Fruit fly (Drosophila melanogaster): ENCODE data around the gene Ddx56.

Ddx56 gene

dm6 chrX:21375595-21376047 is 12.1 kb downstream of the Ddx56 start (continued):
- TF ChIP-seq sens (GFP tag) (no peak), Poxn (GFP tag; IDR thresholded peaks at IDR 0.05) (no peak), mam (GFP tag; optimal IDR thresholded peaks at IDR 0.05) (no peak), Nf-YB (GFP tag; optimal IDR thresholded peaks at IDR 0.05) (no peak), ssp (GFP tag; IDR thresholded peaks at IDR 0.05) (no peak), lov (optimal IDR thresholded peaks at IDR 0.05) (no peak), lov (GFP tag; IDR thresholded peaks at IDR 0.05) (no peak), CG30431 (GFP tag; optimal IDR thresholded peaks at IDR 0.05) (no peak), CG4707 (GFP tag; optimal IDR thresholded peaks at IDR 0.05) (no peak), ranshi (GFP tag; IDR thresholded peaks at IDR 0.05) (0 out of 2 replicates have a peak, but pooled peaks have one; percentile 12), CG31441 (GFP tag; IDR thresholded peaks at IDR 0.05) (no peak; the same call in 1 of the 2 replicates), CG7745 (tag; optimal IDR thresholded peaks at IDR 0.05) (no peak), oc (tag; optimal IDR thresholded peaks at IDR 0.05) (no peak)

DNA sequence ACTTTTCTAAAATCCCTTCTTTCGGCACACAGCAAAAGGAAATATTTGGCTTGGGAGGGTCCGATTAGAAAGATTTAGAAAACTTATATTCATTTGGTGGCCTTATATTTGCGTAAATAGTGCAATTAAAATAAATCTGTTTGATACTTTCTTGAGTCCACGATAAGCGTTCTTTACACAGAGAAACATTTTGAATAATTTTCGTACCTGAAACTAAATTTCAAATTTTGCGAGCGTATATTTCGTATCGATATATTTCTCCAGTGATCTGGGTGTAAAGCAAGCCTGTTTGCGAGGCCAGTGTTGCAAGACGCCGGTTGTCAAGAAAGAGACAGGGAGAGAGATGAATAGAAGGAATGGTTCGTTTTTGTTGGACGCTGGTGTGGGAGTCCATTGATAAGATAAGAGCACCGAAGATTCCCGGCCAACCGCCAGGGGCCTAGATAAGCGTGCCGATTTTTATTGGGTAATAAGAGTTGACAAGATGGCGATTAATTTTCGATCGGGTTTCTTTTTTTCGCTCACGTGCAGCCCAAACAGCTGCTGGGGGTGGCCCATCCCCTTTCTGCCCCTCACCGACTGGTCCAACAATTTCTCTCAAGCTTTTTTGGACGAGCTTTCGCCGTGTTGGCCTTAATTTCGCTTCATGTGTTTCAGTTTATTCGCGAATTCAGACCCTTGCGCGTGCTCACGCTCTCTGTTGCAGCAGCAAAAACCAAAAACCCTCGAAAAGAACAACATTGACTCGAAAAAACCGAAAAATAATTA is 13.9 kb downstream of the Ddx56 start, which contains the start of gene slgA:
Gene slgA (plus strand): TSS at position 344 of the 768 bp plus-strand sequence.
- peak; percentile 77 for TF ChIP-seq Dll (GFP tag; IDR thresholded peaks at IDR 0.05; ENCODE audit: partially characterized antibody)
- TF ChIP-seq CG10274 (GFP tag; optimal IDR thresholded peaks at IDR 0.05), result no peak
- TF ChIP-seq CG17361 (GFP tag; IDR thresholded peaks at IDR 0.05), result peak; percentile 23; the same call in 1 of the 3 replicates
- TF ChIP-seq mam (GFP tag; optimal IDR thresholded peaks at IDR 0.05), result peak; percentile 69
- no peak for TF ChIP-seq CG31441 (GFP tag; IDR thresholded peaks at IDR 0.05)
- peak; percentile 75 for TF ChIP-seq CG16813 (GFP tag; IDR thresholded peaks at IDR 0.05; ENCODE audit: partially characterized antibody)
- no peak for TF ChIP-seq mld (GFP tag; IDR thresholded peaks at IDR 0.05; ENCODE audit: partially characterized antibody)
- peak; percentile 70 for TF ChIP-seq Bgb (GFP tag; IDR thresholded peaks at IDR 0.05; ENCODE audit: partially characterized antibody)
- TF ChIP-seq CG12769 (tag; optimal IDR thresholded peaks at IDR 0.05), result peak; percentile 53
- TF ChIP-seq Dbx (GFP tag; IDR thresholded peaks at IDR 0.05), result 0 out of 3 replicates have a peak, but pooled peaks have one; percentile 48
- TF ChIP-seq CG7963 (GFP tag; IDR thresholded peaks at IDR 0.05; ENCODE audit: partially characterized antibody), result peak; percentile 49; the same call in 1 of the 3 replicates
- TF ChIP-seq ERR (GFP tag; optimal IDR thresholded peaks at IDR 0.05), result peak; percentile 28
- TF ChIP-seq so (GFP tag; IDR thresholded peaks at IDR 0.05), result peak; percentile 14; the same call in 1 of the 3 replicates
- TF ChIP-seq CG9932 (GFP tag; IDR thresholded peaks at IDR 0.05), result peak; percentile 67
- no peak for TF ChIP-seq ap (GFP tag; IDR thresholded peaks at IDR 0.05)
- peak; percentile 65 for TF ChIP-seq CG15514 (GFP tag; optimal IDR thresholded peaks at IDR 0.05)
- peak; percentile 75 for TF ChIP-seq CG13287 (GFP tag; IDR thresholded peaks at IDR 0.05; ENCODE audit: partially characterized antibody)
- TF ChIP-seq chinmo (GFP tag; IDR thresholded peaks at IDR 0.05; ENCODE audit: partially characterized antibody), result peak; percentile 62; the same call in 1 of the 4 replicates
- no peak for TF ChIP-seq sens-2 (GFP tag; IDR thresholded peaks at IDR 0.05)
- TF ChIP-seq slbo (GFP tag; IDR thresholded peaks at IDR 0.05), result peak; percentile 58
- TF ChIP-seq CG11093 (GFP tag; IDR thresholded peaks at IDR 0.05), result no peak
- TF ChIP-seq E2f2 (GFP tag; IDR thresholded peaks at IDR 0.05), result peak; percentile 87
- peak; percentile 5 for TF ChIP-seq CG12391 (tag; optimal IDR thresholded peaks at IDR 0.05)
- TF ChIP-seq tin (GFP tag; optimal IDR thresholded peaks at IDR 0.05), result peak; percentile 1
- TF ChIP-seq ems (GFP tag; optimal IDR thresholded peaks at IDR 0.05), result no peak
- no peak for TF ChIP-seq fru (optimal IDR thresholded peaks at IDR 0.05)
- TF ChIP-seq bcd (GFP tag; optimal IDR thresholded peaks at IDR 0.05), result peak; percentile 29
- 0 out of 3 replicates have a peak, but pooled peaks have one; percentile 16 for TF ChIP-seq CG14050 (GFP tag; IDR thresholded peaks at IDR 0.05)
- TF ChIP-seq CG17186 (GFP tag; optimal IDR thresholded peaks at IDR 0.05), result peak; percentile 16
- TF ChIP-seq hb (GFP tag; IDR thresholded peaks at IDR 0.05; ENCODE audit: partially characterized antibody), result peak; percentile 63; the same call in 1 of the 3 replicates
- peak; percentile 70; the same call in 1 of the 2 replicates for TF ChIP-seq MBD-R2 (GFP tag; IDR thresholded peaks at IDR 0.05)
- TF ChIP-seq CG30403 (GFP tag; optimal IDR thresholded peaks at IDR 0.05), result peak; percentile 46
- peak; percentile 65 for TF ChIP-seq CG2120 (GFP tag; optimal IDR thresholded peaks at IDR 0.05)
- peak; percentile 49 for TF ChIP-seq lab (GFP tag; optimal IDR thresholded peaks at IDR 0.05)
- peak; percentile 76; the same call in 1 of the 2 replicates for TF ChIP-seq Nf-YA (GFP tag; IDR thresholded peaks at IDR 0.05)
- TF ChIP-seq CG2889 (GFP tag; IDR thresholded peaks at IDR 0.05), result no peak
- TF ChIP-seq CG1024 (GFP tag; IDR thresholded peaks at IDR 0.05), result 0 out of 2 replicates have a peak, but pooled peaks have one; percentile 18
